Fruit fly (Drosophila melanogaster): ENCODE measurements around the gene CG43843.

dm6 chrX:18486356-18487059 lies 26.3 kb upstream of the CG43843 start, which contains the start of gene psh:
- TF ChIP-seq bab1 (GFP tag; optimal IDR thresholded peaks at IDR 0.05) (no peak), ovo (GFP tag; optimal IDR thresholded peaks at IDR 0.05) (no peak), pad (GFP tag; optimal IDR thresholded peaks at IDR 0.05) (no peak), CG7101 (tag; optimal IDR thresholded peaks at IDR 0.05) (no peak)
